Fruit fly (Drosophila melanogaster) whole organism, embryonic: Measurements from ENCODE around the gene CG8861.

ENCODE experiments used
- Adf1 ChIP-seq: fragments of 200-800 bp; sonication (Bioruptor generic); IDR thresholded peaks from 2 replicates; pipeline ENCODE4 v1.3.6; 2022; ENCODE audit warnings: missing biosample characterization, missing genetic modification characterization
- B-H1 ChIP-seq: fragments of 200-800 bp; sonication (Bioruptor generic); IDR thresholded peaks from 3 replicates; pipeline ENCODE4 v1.3.6; 2022; ENCODE audit warnings: missing biosample characterization, missing genetic modification characterization
- CG10321 ChIP-seq: fragments of 200-800 bp; sonication (Bioruptor generic); IDR thresholded peaks from 2 replicates; pipeline ENCODE4 v1.3.6; 2022; ENCODE audit warnings: missing biosample characterization, missing genetic modification characterization
- CG11560 ChIP-seq: fragments of 200-800 bp; sonication (Bioruptor generic); IDR thresholded peaks from 3 replicates; pipeline ENCODE4 v1.3.6; 2022; ENCODE audit warnings: missing biosample characterization, missing genetic modification characterization
- CG11695 ChIP-seq: fragments of 200-800 bp; sonication (Bioruptor generic); IDR thresholded peaks from 3 replicates; pipeline ENCODE4 v1.3.6; 2022; ENCODE audit warnings: missing biosample characterization, missing genetic modification characterization
- CG11723 ChIP-seq: fragments of 200-800 bp; sonication (Bioruptor generic); optimal IDR thresholded peaks from 2 replicates; lab custom pipeline; 2017; ENCODE audit warnings: missing biosample characterization, mild to moderate bottlenecking, missing genetic modification characterization
- CG12155 ChIP-seq: fragments of 200-800 bp; sonication (Bioruptor generic); optimal IDR thresholded peaks from 3 replicates; lab custom pipeline; 2016; ENCODE audit warnings: missing biosample characterization, missing genetic modification characterization
- CG12744 ChIP-seq: fragments of 200-800 bp; sonication (Bioruptor generic); optimal IDR thresholded peaks from 2 replicates; lab custom pipeline; 2016; ENCODE audit warnings: missing biosample characterization, missing genetic modification characterization
- CG15011 ChIP-seq: fragments of 200-800 bp; sonication (Bioruptor generic); optimal IDR thresholded peaks from 3 replicates; lab custom pipeline; 2018; ENCODE audit warnings: missing biosample characterization, mild to moderate bottlenecking, missing genetic modification characterization
- CG15073 ChIP-seq: fragments of 200-800 bp; sonication (Bioruptor generic); optimal IDR thresholded peaks from 2 replicates; lab custom pipeline; 2016; ENCODE audit warnings: missing biosample characterization, missing genetic modification characterization
- CG16779 ChIP-seq: fragments of 200-800 bp; sonication (Bioruptor generic); IDR thresholded peaks from 2 replicates; pipeline ENCODE4 v1.3.6; 2022; ENCODE audit warnings: missing biosample characterization, missing genetic modification characterization
- CG18599 ChIP-seq: fragments of 200-800 bp; sonication (Bioruptor generic); optimal IDR thresholded peaks from 3 replicates; lab custom pipeline; 2017; ENCODE audit warnings: missing biosample characterization, missing genetic modification characterization, mild to moderate bottlenecking, moderate library complexity, missing genetic modification reagents
- CG2116 ChIP-seq: fragments of 200-800 bp; sonication (Bioruptor generic); optimal IDR thresholded peaks from 3 replicates; lab custom pipeline; 2018; ENCODE audit warnings: missing biosample characterization, mild to moderate bottlenecking, missing genetic modification characterization
- CG2120 ChIP-seq: fragments of 200-800 bp; sonication (Bioruptor generic); optimal IDR thresholded peaks from 3 replicates; lab custom pipeline; 2016; ENCODE audit warnings: missing biosample characterization, missing genetic modification characterization
- CG34224 ChIP-seq: fragments of 200-800 bp; sonication (Bioruptor generic); IDR thresholded peaks from 3 replicates; pipeline ENCODE4 v1.3.6; 2022; ENCODE audit warnings: missing biosample characterization, missing genetic modification characterization; ENCODE audit not compliant: partially characterized antibody
- CG4282 ChIP-seq: fragments of 200-800 bp; sonication (Bioruptor generic); optimal IDR thresholded peaks from 2 replicates; lab custom pipeline; 2016; ENCODE audit warnings: missing biosample characterization, missing genetic modification characterization
- CG6765 ChIP-seq: fragments of 200-800 bp; sonication (Bioruptor generic); optimal IDR thresholded peaks from 3 replicates; lab custom pipeline; 2017; ENCODE audit warnings: missing biosample characterization, mild to moderate bottlenecking, missing genetic modification characterization
- CG7271 ChIP-seq: fragments of 200-800 bp; sonication (Bioruptor generic); optimal IDR thresholded peaks from 2 replicates; lab custom pipeline; 2018; ENCODE audit warnings: missing biosample characterization, mild to moderate bottlenecking, missing genetic modification characterization, moderate library complexity
- CG8478 ChIP-seq: fragments of >200 bp; optimal IDR thresholded peaks from 2 replicates; lab custom pipeline; 2018
- CG8924 ChIP-seq: fragments of 200-800 bp; optimal IDR thresholded peaks from 3 replicates; lab custom pipeline; 2019; ENCODE audit warnings: missing biosample characterization, mild to moderate bottlenecking, missing genetic modification characterization, moderate library complexity
- CG9727 ChIP-seq: fragments of 200-800 bp; sonication (Bioruptor generic); optimal IDR thresholded peaks from 3 replicates; lab custom pipeline; 2017; ENCODE audit warnings: missing biosample characterization, mild to moderate bottlenecking, missing genetic modification characterization
- Chrac-16 ChIP-seq: fragments of 200-800 bp; sonication (Bioruptor generic); optimal IDR thresholded peaks from 3 replicates; lab custom pipeline; 2016; ENCODE audit warnings: missing biosample characterization, missing genetic modification characterization
- Doc3 ChIP-seq: fragments of 200-800 bp; sonication (Bioruptor generic); IDR thresholded peaks from 3 replicates; pipeline ENCODE4 v1.3.6; 2022; ENCODE audit warnings: missing biosample characterization, missing genetic modification characterization; ENCODE audit not compliant: partially characterized antibody
- E2f2 ChIP-seq: fragments of 200-800 bp; sonication (Bioruptor generic); IDR thresholded peaks from 2 replicates; pipeline ENCODE4 v1.3.6; 2022; ENCODE audit warnings: missing biosample characterization, missing genetic modification characterization
- H15 ChIP-seq: fragments of 200-800 bp; sonication (Bioruptor generic); IDR thresholded peaks from 3 replicates; pipeline ENCODE4 v1.3.6; 2022; ENCODE audit warnings: missing biosample characterization, missing genetic modification characterization
- HmgZ ChIP-seq: fragments of 200-800 bp; sonication (Bioruptor generic); optimal IDR thresholded peaks from 2 replicates; lab custom pipeline; 2018; ENCODE audit warnings: missing biosample characterization, mild to moderate bottlenecking, missing genetic modification characterization
- Hr39 ChIP-seq: fragments of >200 bp; optimal IDR thresholded peaks from 2 replicates; lab custom pipeline; 2017
- Lhr ChIP-seq: fragments of 200-800 bp; sonication (Bioruptor generic); optimal IDR thresholded peaks from 3 replicates; lab custom pipeline; 2017; ENCODE audit warnings: mild to moderate bottlenecking, missing biosample characterization, missing genetic modification reagents, missing genetic modification characterization
- Neu2 ChIP-seq: fragments of 200-800 bp; sonication (Bioruptor generic); optimal IDR thresholded peaks from 3 replicates; lab custom pipeline; 2016; ENCODE audit warnings: missing biosample characterization, missing genetic modification characterization, borderline replicate concordance
- Ptx1 ChIP-seq: fragments of 200-800 bp; sonication (Bioruptor generic); IDR thresholded peaks from 2 replicates; pipeline ENCODE4 v1.3.6; 2022; ENCODE audit warnings: missing biosample characterization, missing genetic modification characterization
- Rx ChIP-seq: fragments of 200-800 bp; sonication (Bioruptor generic); IDR thresholded peaks from 2 replicates; pipeline ENCODE4 v1.3.6; 2022; ENCODE audit warnings: missing biosample characterization, missing genetic modification characterization
- br ChIP-seq: fragments of >200 bp; optimal IDR thresholded peaks from 2 replicates; lab custom pipeline; 2017
- btn ChIP-seq: fragments of 200-800 bp; sonication (Bioruptor generic); optimal IDR thresholded peaks from 2 replicates; lab custom pipeline; 2016; ENCODE audit warnings: missing biosample characterization, missing genetic modification characterization
- ci ChIP-seq: fragments of 200-800 bp; sonication (Bioruptor generic); IDR thresholded peaks from 3 replicates; pipeline ENCODE4 v1.3.6; 2022; ENCODE audit warnings: missing biosample characterization, missing genetic modification characterization
- corto ChIP-seq: fragments of 200-800 bp; sonication (Bioruptor generic); optimal IDR thresholded peaks from 2 replicates; lab custom pipeline; 2016; ENCODE audit warnings: missing biosample characterization, mild to moderate bottlenecking, missing genetic modification characterization, moderate library complexity
- dimm ChIP-seq: fragments of 200-800 bp; sonication (Bioruptor generic); IDR thresholded peaks from 2 replicates; pipeline ENCODE4 v1.3.6; 2022; ENCODE audit warnings: missing biosample characterization, missing genetic modification characterization
- dysf ChIP-seq: fragments of 200-800 bp; sonication (Bioruptor generic); IDR thresholded peaks from 3 replicates; pipeline ENCODE4 v1.3.6; 2022; ENCODE audit warnings: missing biosample characterization, missing genetic modification characterization
- fd96Cb ChIP-seq: fragments of 200-800 bp; sonication (Bioruptor generic); optimal IDR thresholded peaks from 2 replicates; lab custom pipeline; 2018; ENCODE audit warnings: missing biosample characterization, mild to moderate bottlenecking, missing genetic modification characterization, moderate library complexity
- grn ChIP-seq: fragments of 200-800 bp; sonication (Bioruptor generic); optimal IDR thresholded peaks from 3 replicates; lab custom pipeline; 2017; ENCODE audit warnings: missing biosample characterization, missing genetic modification characterization
- hb ChIP-seq: fragments of 200-800 bp; sonication (Bioruptor generic); IDR thresholded peaks from 3 replicates; pipeline ENCODE4 v1.3.6; 2022; ENCODE audit warnings: missing biosample characterization, missing genetic modification characterization; ENCODE audit not compliant: partially characterized antibody
- jing ChIP-seq: fragments of 200-800 bp; sonication (Bioruptor generic); optimal IDR thresholded peaks from 2 replicates; lab custom pipeline; 2018; ENCODE audit warnings: missing biosample characterization, mild to moderate bottlenecking, missing genetic modification characterization
- kah ChIP-seq: fragments of 200-800 bp; sonication (Bioruptor generic); optimal IDR thresholded peaks from 2 replicates; lab custom pipeline; 2018; ENCODE audit warnings: missing biosample characterization, mild to moderate bottlenecking, missing genetic modification characterization
- kay ChIP-seq: fragments of 200-800 bp; sonication (Bioruptor generic); optimal IDR thresholded peaks from 2 replicates; lab custom pipeline; 2016; ENCODE audit warnings: missing biosample characterization, missing genetic modification characterization
- klu ChIP-seq: fragments of 200-800 bp; sonication (Bioruptor generic); IDR thresholded peaks from 2 replicates; pipeline ENCODE4 v1.3.6; 2022; ENCODE audit warnings: missing biosample characterization, missing genetic modification characterization
- mirr ChIP-seq: fragments of 200-800 bp; sonication (Bioruptor generic); optimal IDR thresholded peaks from 3 replicates; lab custom pipeline; 2018; ENCODE audit warnings: missing biosample characterization, mild to moderate bottlenecking, missing genetic modification characterization
- nerfin-2 ChIP-seq: fragments of 200-800 bp; sonication (Bioruptor generic); IDR thresholded peaks from 2 replicates; pipeline ENCODE4 v1.3.6; 2022; ENCODE audit warnings: missing biosample characterization, missing genetic modification characterization; ENCODE audit not compliant: partially characterized antibody
- nom ChIP-seq: fragments of 200-800 bp; sonication (Bioruptor generic); optimal IDR thresholded peaks from 2 replicates; lab custom pipeline; 2017; ENCODE audit warnings: missing biosample characterization, missing genetic modification characterization, mild to moderate bottlenecking, moderate library complexity, missing genetic modification reagents
- onecut ChIP-seq: fragments of 200-800 bp; sonication (Bioruptor generic); IDR thresholded peaks from 2 replicates; pipeline ENCODE4 v1.3.6; 2022; ENCODE audit warnings: missing biosample characterization, missing genetic modification characterization
- org-1 ChIP-seq: fragments of 200-800 bp; sonication (Bioruptor generic); optimal IDR thresholded peaks from 2 replicates; lab custom pipeline; 2017; ENCODE audit warnings: missing biosample characterization, missing genetic modification characterization
- sc ChIP-seq, 3 experiments: fragments of >200 bp in 2 of 3; fragments of 200-800 bp in 1 of 3; sonication (Bioruptor generic) in 1 of 3; optimal IDR thresholded peaks; 2 replicates in 2 of 3; 3 replicates in 1 of 3; lab custom pipeline; 2017; ENCODE audit warnings: mild to moderate bottlenecking in 1 of 3, missing biosample characterization in 1 of 3, missing genetic modification characterization in 1 of 3, missing genetic modification reagents in 1 of 3
- slbo ChIP-seq: fragments of 200-800 bp; sonication (Bioruptor generic); IDR thresholded peaks from 2 replicates; pipeline ENCODE4 v1.3.6; 2022; ENCODE audit warnings: missing biosample characterization, missing genetic modification characterization
- slou ChIP-seq: fragments of 200-800 bp; sonication (Bioruptor generic); optimal IDR thresholded peaks from 3 replicates; lab custom pipeline; 2016; ENCODE audit warnings: missing biosample characterization, missing genetic modification characterization
- vnd ChIP-seq: fragments of 200-800 bp; sonication (Bioruptor generic); IDR thresholded peaks from 3 replicates; pipeline ENCODE4 v1.3.6; 2022; ENCODE audit warnings: missing biosample characterization, missing genetic modification characterization; ENCODE audit not compliant: partially characterized antibody

Gene CG8861

DNA sequence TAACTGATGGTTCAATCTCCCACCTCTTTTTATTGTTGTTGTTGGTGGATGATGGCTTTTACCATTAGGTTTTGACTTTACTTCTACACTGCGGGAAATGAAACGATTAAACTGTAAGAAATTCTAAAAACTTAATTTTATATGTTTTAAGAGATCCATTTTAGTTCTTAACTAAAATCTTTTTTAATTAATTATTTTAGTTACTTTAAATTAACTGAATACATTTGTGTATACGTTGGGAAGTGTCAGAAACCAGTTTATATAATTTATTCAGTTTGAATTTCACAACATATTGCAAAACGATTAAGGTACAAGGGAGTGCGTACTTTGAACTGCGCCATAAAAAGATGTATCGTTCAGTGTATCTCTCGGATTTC, 25.0 kb upstream of the CG8861 start (continued):
- TF ChIP-seq CG18599 (GFP tag; lab: Kevin White, UChicago) (peak; percentile 92), slou (GFP tag; lab: Kevin White, UChicago) (peak; percentile 48), corto (GFP tag; lab: Kevin White, UChicago) (peak; percentile 46), ci (GFP tag; lab: Robert Waterston, UW) (no peak), CG12744 (GFP tag; lab: Kevin White, UChicago) (no peak), CG2120 (GFP tag; lab: Kevin White, UChicago) (peak; percentile 72), dysf (GFP tag; lab: Robert Waterston, UW) (no peak), CG11695 (GFP tag; lab: Robert Waterston, UW) (no peak), CG8924 (tag; lab: Kevin White, UChicago) (peak; percentile 94), Rx (GFP tag; lab: Robert Waterston, UW) (no peak), B-H1 (GFP tag; lab: Robert Waterston, UW) (no peak), slbo (GFP tag; lab: Robert Waterston, UW) (no peak), grn (GFP tag; lab: Kevin White, UChicago) (peak; percentile 42), nom (GFP tag; lab: Kevin White, UChicago) (peak; percentile 56), E2f2 (GFP tag; lab: Robert Waterston, UW) (no peak), jing (GFP tag; lab: Kevin White, UChicago) (no peak), HmgZ (peak; percentile 27), kay (GFP tag; lab: Kevin White, UChicago) (no peak), CG15073 (GFP tag; lab: Kevin White, UChicago) (peak; percentile 10), Ptx1 (GFP tag; lab: Robert Waterston, UW) (no peak), kah (GFP tag; lab: Kevin White, UChicago) (peak; percentile 64), onecut (GFP tag; lab: Robert Waterston, UW) (peak; percentile 66), CG7271 (tag; lab: Kevin White, UChicago) (peak; percentile 68), klu (GFP tag; lab: Robert Waterston, UW) (no peak), dimm (GFP tag; lab: Robert Waterston, UW) (no peak), hb (GFP tag; lab: Robert Waterston, UW) (no peak), CG11723 (GFP tag; lab: Kevin White, UChicago) (peak; percentile 61), CG10321 (GFP tag; lab: Robert Waterston, UW) (no peak), Doc3 (GFP tag; lab: Robert Waterston, UW) (no peak), CG16779 (no peak), org-1 (GFP tag; lab: Kevin White, UChicago) (peak; percentile 85), Chrac-16 (GFP tag; lab: Kevin White, UChicago) (peak; percentile 77), CG34224 (no peak), br (lab: Kevin White, UChicago) (no peak), Lhr (no peak), Adf1 (no peak), CG4282 (GFP tag; lab: Kevin White, UChicago) (no peak), Hr39 (no peak), fd96Cb (tag; lab: Kevin White, UChicago) (peak; percentile 90), sc (optimal IDR thresholded peaks at IDR 0.05; lab: Kevin White, UChicago) (no peak), sc (GFP tag; optimal IDR thresholded peaks at IDR 0.05; lab: Kevin White, UChicago) (peak; percentile 81), CG2116 (GFP tag; lab: Kevin White, UChicago) (peak; percentile 71), CG6765 (peak; percentile 36), CG11560 (no peak), btn (GFP tag; lab: Kevin White, UChicago) (no peak), Neu2 (GFP tag; lab: Kevin White, UChicago) (no peak), nerfin-2 (GFP tag; lab: Robert Waterston, UW) (no peak), mirr (GFP tag; lab: Kevin White, UChicago) (no peak), CG15011 (peak; percentile 72), CG8478 (no peak), vnd (no peak), H15 (GFP tag; lab: Robert Waterston, UW) (no peak), CG12155 (peak; percentile 78), CG9727 (peak; percentile 92)
